Worm (Caenorhabditis elegans) whole organism, mixed stage, embryonic: Measurements from ENCODE around the gene alkb-1.

Source experiments
- elt-3 ChIP-seq: fragments of 150-350 bp; optimal IDR thresholded peaks from 2 replicates; lab custom pipeline; 2014; ENCODE audit warnings: missing biosample characterization, missing genetic modification characterization
- hlh-1 ChIP-seq: fragments of 150-350 bp; optimal IDR thresholded peaks from 2 replicates; lab custom pipeline; 2014; ENCODE audit warnings: missing biosample characterization, missing genetic modification reagents, missing genetic modification characterization
- nhr-28 ChIP-seq: fragments of 150-350 bp; optimal IDR thresholded peaks from 2 replicates; lab custom pipeline; 2014; ENCODE audit warnings: missing biosample characterization, missing genetic modification characterization
- nhr-76 ChIP-seq: sonication (generic microtip); optimal IDR thresholded peaks from 2 replicates; lab custom pipeline; 2017; ENCODE audit warnings: missing biosample characterization, missing genetic modification characterization
- pha-4 ChIP-seq: fragments of 150-350 bp; optimal IDR thresholded peaks from 2 replicates; lab custom pipeline; 2018; ENCODE audit warnings: missing biosample characterization, missing genetic modification reagents, missing genetic modification characterization
- sem-2 ChIP-seq: fragments of 200-800 bp; sonication (Bioruptor generic); optimal IDR thresholded peaks from 2 replicates; lab custom pipeline; 2018; ENCODE audit warnings: mild to moderate bottlenecking, missing genetic modification characterization, missing compliant biosample characterization
- tbx-8 ChIP-seq: fragments of 200-800 bp; sonication (Bioruptor generic); optimal IDR thresholded peaks from 2 replicates; lab custom pipeline; 2018; ENCODE audit warnings: mild to moderate bottlenecking, missing genetic modification characterization, moderate library complexity, missing compliant biosample characterization
- unc-39 ChIP-seq: fragments of 150-350 bp; optimal IDR thresholded peaks from 2 replicates; lab custom pipeline; 2014; ENCODE audit warnings: missing biosample characterization, missing genetic modification characterization

- TF ChIP-seq nhr-76 (tag; lab: Kevin White, UChicago) (no peak), pha-4 (tag; lab: Kevin White, UChicago) (no peak), hlh-1 (tag; lab: Kevin White, UChicago) (no peak), tbx-8 (GFP tag; lab: Kevin White, UChicago) (no peak), elt-3 (tag; lab: Kevin White, UChicago) (no peak), unc-39 (no peak), nhr-28 (no peak), sem-2 (GFP tag; lab: Kevin White, UChicago) (no peak)
Measured at ce11 chrII:1419994-1420393, 7.8 kb downstream of the alkb-1 start.
